Worm (Caenorhabditis elegans) whole organism, young adult: ENCODE data around the gene F31F7.2.

ENCODE experiments used
- B0261.1 ChIP-seq: sonication (generic microtip); optimal IDR thresholded peaks from 2 replicates; lab custom pipeline; 2016; ENCODE audit warnings: mild to moderate bottlenecking, missing genetic modification characterization, moderate library complexity, missing compliant biosample characterization
- C17E4.6 ChIP-seq: fragments of 200-800 bp; sonication (Bioruptor generic); IDR thresholded peaks from 2 replicates; pipeline ENCODE4 v1.3.6; 2022; ENCODE audit warnings: missing genetic modification reagents, missing genetic modification characterization, missing compliant biosample characterization
- F10E7.11 ChIP-seq: sonication (generic microtip); optimal IDR thresholded peaks from 2 replicates; lab custom pipeline; 2017; ENCODE audit warnings: mild to moderate bottlenecking, missing genetic modification characterization, moderate library complexity, missing compliant biosample characterization
- F22D6.2 ChIP-seq: sonication (generic microtip); optimal IDR thresholded peaks from 2 replicates; lab custom pipeline; 2016; ENCODE audit warnings: mild to moderate bottlenecking, missing genetic modification characterization, missing compliant biosample characterization
- F33H1.4 ChIP-seq: fragments of 200-800 bp; sonication (Bioruptor generic); IDR thresholded peaks from 2 replicates; pipeline ENCODE4 v1.3.6; 2022; ENCODE audit warnings: missing genetic modification reagents, missing genetic modification characterization, missing compliant biosample characterization
- F39B2.1 ChIP-seq: fragments of 200-800 bp; sonication (Bioruptor generic); IDR thresholded peaks from 2 replicates; pipeline ENCODE4 v1.3.6; 2022; ENCODE audit warnings: missing genetic modification reagents, missing genetic modification characterization, missing compliant biosample characterization
- Y56A3A.18 ChIP-seq: fragments of 200-800 bp; sonication (Bioruptor generic); IDR thresholded peaks from 2 replicates; pipeline ENCODE4 v1.3.6; 2022; ENCODE audit warnings: missing genetic modification reagents, missing genetic modification characterization, missing compliant biosample characterization
- Y67H2A.10 ChIP-seq: fragments of 200-800 bp; sonication (Bioruptor generic); conservative IDR thresholded peaks from 2 replicates; pipeline ENCODE4 v1.3.6; 2022; ENCODE audit warnings: missing genetic modification reagents, missing genetic modification characterization, missing compliant biosample characterization
- ZK185.1 ChIP-seq: sonication (generic microtip); optimal IDR thresholded peaks from 2 replicates; lab custom pipeline; 2016; ENCODE audit warnings: mild to moderate bottlenecking, missing genetic modification characterization, missing compliant biosample characterization; ENCODE audit not compliant: poor library complexity, severe bottlenecking
- ama-1 ChIP-seq, 3 experiments: fragments of 150-350 bp in 1 of 3; sonication (generic microtip) in 2 of 3; optimal IDR thresholded peaks; 2 replicates each; lab custom pipeline; 2014 to 2018; ENCODE audit warnings: missing biosample characterization in 2 of 3, missing genetic modification characterization in 2 of 3, missing genetic modification reagents in 2 of 3
- attf-5 ChIP-seq: fragments of 200-800 bp; sonication (Bioruptor generic); optimal IDR thresholded peaks from 2 replicates; lab custom pipeline; 2018; ENCODE audit warnings: mild to moderate bottlenecking, missing genetic modification characterization, missing compliant biosample characterization
- ccch-3 ChIP-seq: fragments of 200-800 bp; sonication (Bioruptor generic); optimal IDR thresholded peaks from 2 replicates; lab custom pipeline; 2018; ENCODE audit warnings: mild to moderate bottlenecking, missing genetic modification characterization, missing compliant biosample characterization
- cebp-1 ChIP-seq, 2 experiments: fragments of 200-800 bp in 1 of 2; sonication (Bioruptor generic) in 1 of 2; sonication (generic microtip) in 1 of 2; IDR thresholded peaks in 1 of 2; optimal IDR thresholded peaks in 1 of 2; 2 replicates each; pipeline versions ENCODE4 v1.3.6 to Lab custom; 2017 to 2022; ENCODE audit warnings: missing compliant biosample characterization in 2 of 2, missing genetic modification characterization in 2 of 2, mild to moderate bottlenecking in 1 of 2, missing genetic modification reagents in 1 of 2, moderate library complexity in 1 of 2
- ceh-100 ChIP-seq: fragments of 200-800 bp; sonication (Bioruptor generic); IDR thresholded peaks from 2 replicates; pipeline ENCODE4 v1.3.6; 2022; ENCODE audit warnings: missing genetic modification reagents, missing genetic modification characterization, missing compliant biosample characterization
- ceh-27 ChIP-seq: fragments of 200-800 bp; sonication (Bioruptor generic); optimal IDR thresholded peaks from 2 replicates; lab custom pipeline; 2018; ENCODE audit warnings: mild to moderate bottlenecking, missing genetic modification characterization, moderate library complexity, missing compliant biosample characterization
- ceh-79 ChIP-seq: sonication (generic microtip); optimal IDR thresholded peaks from 2 replicates; lab custom pipeline; 2017; ENCODE audit warnings: mild to moderate bottlenecking, missing genetic modification characterization, missing compliant biosample characterization
- ceh-91 ChIP-seq: fragments of 200-800 bp; sonication (Bioruptor generic); IDR thresholded peaks from 2 replicates; pipeline ENCODE4 v1.3.6; 2022; ENCODE audit warnings: missing genetic modification reagents, missing genetic modification characterization, missing compliant biosample characterization
- chd-7 ChIP-seq: sonication (generic microtip); optimal IDR thresholded peaks from 2 replicates; lab custom pipeline; 2016; ENCODE audit warnings: mild to moderate bottlenecking, missing genetic modification characterization, moderate library complexity, missing compliant biosample characterization
- die-1 ChIP-seq: sonication (generic microtip); optimal IDR thresholded peaks from 2 replicates; lab custom pipeline; 2016; ENCODE audit warnings: missing genotype, mild to moderate bottlenecking, missing genetic modification characterization, missing compliant biosample characterization
- dox-1 ChIP-seq: fragments of 200-800 bp; sonication (Bioruptor generic); IDR thresholded peaks from 2 replicates; pipeline ENCODE4 v1.3.6; 2022; ENCODE audit warnings: missing genetic modification reagents, missing genetic modification characterization, missing compliant biosample characterization
- egl-44 ChIP-seq: fragments of 200-800 bp; sonication (Bioruptor generic); IDR thresholded peaks from 2 replicates; pipeline ENCODE4 v1.3.6; 2022; ENCODE audit warnings: missing genetic modification reagents, missing genetic modification characterization, missing compliant biosample characterization
- ekl-4 ChIP-seq: fragments of 200-800 bp; sonication (Bioruptor generic); IDR thresholded peaks from 2 replicates; pipeline ENCODE4 v1.3.6; 2022; ENCODE audit warnings: missing genetic modification reagents, missing genetic modification characterization, missing compliant biosample characterization
- hmg-1.2 ChIP-seq: fragments of 200-800 bp; sonication (Bioruptor generic); IDR thresholded peaks from 2 replicates; pipeline ENCODE4 v1.3.6; 2022; ENCODE audit warnings: missing genetic modification reagents, missing genetic modification characterization, missing compliant biosample characterization
- hsf-1 ChIP-seq: fragments of 200-800 bp; sonication (Bioruptor generic); IDR thresholded peaks from 2 replicates; pipeline ENCODE4 v1.3.6; 2022; ENCODE audit warnings: missing genetic modification reagents, missing genetic modification characterization, missing compliant biosample characterization
- let-526 ChIP-seq: fragments of 200-800 bp; sonication (Bioruptor generic); IDR thresholded peaks from 2 replicates; pipeline ENCODE4 v1.3.6; 2022; ENCODE audit warnings: missing genetic modification reagents, missing genetic modification characterization, missing compliant biosample characterization
- lin-26 ChIP-seq: fragments of 200-800 bp; sonication (Bioruptor generic); IDR thresholded peaks from 2 replicates; pipeline ENCODE4 v1.3.6; 2022; ENCODE audit warnings: missing genetic modification reagents, missing genetic modification characterization, missing compliant biosample characterization
- lin-54 ChIP-seq: fragments of 200-800 bp; sonication (Bioruptor generic); optimal IDR thresholded peaks from 2 replicates; lab custom pipeline; 2018; ENCODE audit warnings: mild to moderate bottlenecking, missing genetic modification characterization, missing compliant biosample characterization
- lsl-1 ChIP-seq: fragments of 200-800 bp; sonication (Bioruptor generic); optimal IDR thresholded peaks from 2 replicates; lab custom pipeline; 2018; ENCODE audit warnings: mild to moderate bottlenecking, missing genetic modification characterization, moderate library complexity, missing compliant biosample characterization
- madf-6 ChIP-seq: fragments of 200-800 bp; sonication (Bioruptor generic); IDR thresholded peaks from 2 replicates; pipeline ENCODE4 v1.3.6; 2022; ENCODE audit warnings: missing genetic modification reagents, missing genetic modification characterization, missing compliant biosample characterization
- mcd-1 ChIP-seq: fragments of 200-800 bp; sonication (Bioruptor generic); IDR thresholded peaks from 2 replicates; pipeline ENCODE4 v1.3.6; 2022; ENCODE audit warnings: missing genetic modification reagents, missing genetic modification characterization, missing compliant biosample characterization
- mel-28 ChIP-seq: sonication (generic microtip); optimal IDR thresholded peaks from 2 replicates; lab custom pipeline; 2016; ENCODE audit warnings: borderline replicate concordance, mild to moderate bottlenecking, missing genetic modification characterization, missing compliant biosample characterization
- nfya-1 ChIP-seq: sonication (generic microtip); optimal IDR thresholded peaks from 2 replicates; lab custom pipeline; 2017; ENCODE audit warnings: antibody characterized with exemption, missing compliant biosample characterization, missing genetic modification characterization, borderline replicate concordance; ENCODE audit not compliant: insufficient read depth
- nfya-2 ChIP-seq: fragments of 200-800 bp; sonication (Bioruptor generic); IDR thresholded peaks from 2 replicates; pipeline ENCODE4 v1.3.6; 2022; ENCODE audit warnings: missing genetic modification reagents, missing genetic modification characterization, missing compliant biosample characterization
- nhr-120 ChIP-seq: fragments of 200-800 bp; sonication (Bioruptor generic); IDR thresholded peaks from 2 replicates; pipeline ENCODE4 v1.3.6; 2022; ENCODE audit warnings: missing genetic modification characterization, missing compliant biosample characterization
- pbrm-1 ChIP-seq: fragments of 200-800 bp; sonication (Bioruptor generic); IDR thresholded peaks from 2 replicates; pipeline ENCODE4 v1.3.6; 2022; ENCODE audit warnings: missing genetic modification reagents, missing genetic modification characterization, missing compliant biosample characterization
- somi-1 ChIP-seq: fragments of 200-800 bp; sonication (Bioruptor generic); optimal IDR thresholded peaks from 2 replicates; lab custom pipeline; 2018; ENCODE audit warnings: mild to moderate bottlenecking, missing genetic modification characterization, missing compliant biosample characterization
- tbp1 ChIP-seq: fragments of 200-800 bp; sonication (Bioruptor generic); optimal IDR thresholded peaks from 2 replicates; lab custom pipeline; 2018; ENCODE audit warnings: mild to moderate bottlenecking, missing genetic modification characterization, missing compliant biosample characterization
- tbx-9 ChIP-seq: sonication (generic microtip); optimal IDR thresholded peaks from 2 replicates; lab custom pipeline; 2016; ENCODE audit warnings: borderline replicate concordance, missing genetic modification characterization, inconsistent platforms, missing compliant biosample characterization
- unc-62 ChIP-seq: fragments of 150-350 bp; optimal IDR thresholded peaks from 2 replicates; lab custom pipeline; 2014; ENCODE audit warnings: missing biosample characterization, missing genetic modification reagents, missing genetic modification characterization
- xnd-1 ChIP-seq: sonication (generic microtip); optimal IDR thresholded peaks from 2 replicates; lab custom pipeline; 2016; ENCODE audit warnings: missing genotype, missing genetic modification reagents, missing genetic modification characterization, missing compliant biosample characterization
- ztf-18 ChIP-seq: sonication (generic microtip); optimal IDR thresholded peaks from 2 replicates; lab custom pipeline; 2016; ENCODE audit warnings: missing genotype, mild to moderate bottlenecking, missing genetic modification characterization, missing compliant biosample characterization
- ztf-22 ChIP-seq: fragments of 200-800 bp; sonication (Bioruptor generic); optimal IDR thresholded peaks from 2 replicates; lab custom pipeline; 2018; ENCODE audit warnings: mild to moderate bottlenecking, missing genetic modification characterization, moderate library complexity, missing compliant biosample characterization
- ztf-28 ChIP-seq: fragments of 200-800 bp; sonication (Bioruptor generic); IDR thresholded peaks from 2 replicates; pipeline ENCODE4 v1.3.6; 2022; ENCODE audit warnings: missing genetic modification reagents, missing genetic modification characterization, missing compliant biosample characterization
- ztf-3 ChIP-seq: fragments of 200-800 bp; sonication (Bioruptor generic); optimal IDR thresholded peaks from 2 replicates; lab custom pipeline; 2018; ENCODE audit warnings: mild to moderate bottlenecking, missing genetic modification characterization, missing compliant biosample characterization

F31F7.2 gene

ce11 chrV:6278117-6279081 is 7.7 kb downstream of the F31F7.2 start, which contains the start of gene fil-2 (continued):
- TF ChIP-seq nhr-120 (GFP tag; lab: Robert Waterston, UW) = no peak
- TF ChIP-seq madf-6 (GFP tag; lab: Robert Waterston, UW) = peak; percentile 37; the same call in 1 of the 2 replicates
- 0 out of 2 replicates have a peak, but pooled peaks have one; percentile 25 for TF ChIP-seq let-526
- no peak for TF ChIP-seq lsl-1 (GFP tag; lab: Kevin White, UChicago)
- TF ChIP-seq lin-54 (GFP tag; lab: Kevin White, UChicago) = peak; percentile 11
- no peak for TF ChIP-seq lin-26
- TF ChIP-seq ztf-22 (GFP tag; lab: Kevin White, UChicago) = no peak
- TF ChIP-seq nfya-2 (GFP tag; lab: Robert Waterston, UW) = no peak
- peak; percentile 62; the same call in 1 of the 2 replicates for TF ChIP-seq egl-44 (GFP tag; lab: Robert Waterston, UW)
- TF ChIP-seq ekl-4 (GFP tag; lab: Robert Waterston, UW) = 0 out of 2 replicates have a peak, but pooled peaks have one; percentile 65
- no peak for TF ChIP-seq ztf-18 (tag; lab: Kevin White, UChicago)
- TF ChIP-seq F22D6.2 (tag; lab: Kevin White, UChicago) = peak; percentile 17
- no peak for TF ChIP-seq ceh-100 (GFP tag; lab: Robert Waterston, UW)
- peak; percentile 65 for TF ChIP-seq ZK185.1 (tag; lab: Kevin White, UChicago)
- TF ChIP-seq tbx-9 (tag; lab: Kevin White, UChicago) = no peak
- TF ChIP-seq F39B2.1 (GFP tag; lab: Robert Waterston, UW) = 0 out of 2 replicates have a peak, but pooled peaks have one; percentile 16
- peak; percentile 54 for TF ChIP-seq tbp1
- no peak; the same call in 1 of the 2 replicates for TF ChIP-seq pbrm-1 (GFP tag; lab: Robert Waterston, UW)
- TF ChIP-seq F10E7.11 (tag; lab: Kevin White, UChicago) = no peak
- no peak for TF ChIP-seq B0261.1 (tag; lab: Kevin White, UChicago)
- peak; percentile 39 for TF ChIP-seq ceh-79 (tag; lab: Kevin White, UChicago)
- TF ChIP-seq Y56A3A.18 (GFP tag; lab: Robert Waterston, UW) = peak; percentile 95
- 0 out of 2 replicates have a peak, but pooled peaks have one; percentile 21 for TF ChIP-seq hmg-1.2 (GFP tag; lab: Robert Waterston, UW)
- no peak for TF ChIP-seq unc-62 (GFP tag; lab: Kevin White, UChicago)
- TF ChIP-seq die-1 (tag; lab: Kevin White, UChicago) = no peak
- TF ChIP-seq ztf-3 = peak; percentile 74
- TF ChIP-seq ceh-91 (GFP tag; lab: Robert Waterston, UW) = no peak
- no peak for TF ChIP-seq F33H1.4 (GFP tag; lab: Robert Waterston, UW)
- TF ChIP-seq somi-1 (GFP tag; lab: Kevin White, UChicago) = no peak
- no peak; the same call in 1 of the 2 replicates for TF ChIP-seq mcd-1 (GFP tag; lab: Robert Waterston, UW)
- no peak for TF ChIP-seq mel-28 (tag; lab: Kevin White, UChicago)
- TF ChIP-seq ama-1 (optimal IDR thresholded peaks at IDR 0.05; lab: Kevin White, UChicago) = no peak
- TF ChIP-seq ama-1 (GFP tag; optimal IDR thresholded peaks at IDR 0.05; lab: Kevin White, UChicago) = no peak
- TF ChIP-seq C17E4.6 (GFP tag; lab: Robert Waterston, UW) = no peak; the same call in 1 of the 2 replicates
- TF ChIP-seq Y67H2A.10 (GFP tag; lab: Robert Waterston, UW) = no peak
- no peak for TF ChIP-seq cebp-1 (GFP tag; IDR thresholded peaks at IDR 0.05; lab: Robert Waterston, UW)
- TF ChIP-seq cebp-1 (tag; optimal IDR thresholded peaks at IDR 0.05; lab: Kevin White, UChicago) = peak; percentile 71
- TF ChIP-seq chd-7 (tag; lab: Kevin White, UChicago) = peak; percentile 57
- no peak for TF ChIP-seq xnd-1 (tag; lab: Kevin White, UChicago)
- TF ChIP-seq ztf-28 (GFP tag; lab: Robert Waterston, UW) = no peak
- TF ChIP-seq nfya-1 (tag; lab: Kevin White, UChicago) = no peak
- no peak for TF ChIP-seq attf-5 (GFP tag; lab: Kevin White, UChicago)
- TF ChIP-seq ccch-3 (GFP tag; lab: Kevin White, UChicago) = no peak
- TF ChIP-seq ceh-27 (GFP tag; lab: Kevin White, UChicago) = no peak
- TF ChIP-seq hsf-1 = no peak
- TF ChIP-seq dox-1 (GFP tag; lab: Robert Waterston, UW) = no peak
